Worm (Caenorhabditis elegans): Measurements from ENCODE around the gene K04H4.5.

ce11 chrIII:9334174-9334573, 25.0 kb upstream of the K04H4.5 start, which contains the start of gene elo-4:
- TF ChIP-seq ztf-11 (tag; optimal IDR thresholded peaks at IDR 0.05) (no peak), skn-1 (tag; optimal IDR thresholded peaks at IDR 0.05) (no peak), nfya-1 (tag; optimal IDR thresholded peaks at IDR 0.05; ENCODE audit: insufficient read depth) (no peak), snpc-4 (tag; optimal IDR thresholded peaks at IDR 0.05) (no peak), ztf-4 (tag; optimal IDR thresholded peaks at IDR 0.05) (no peak)

Data from whole organism, L3 larva.